Fruit fly (Drosophila melanogaster): Measurements from ENCODE around the gene Dysb.

dm6 chr3L:18828318-18828717, 39.3 kb upstream of the Dysb start:
- TF ChIP-seq ttk (optimal IDR thresholded peaks at IDR 0.05) = no peak
- no peak for TF ChIP-seq insv (optimal IDR thresholded peaks at IDR 0.05)
- no peak for TF ChIP-seq h (optimal IDR thresholded peaks at IDR 0.05)
- TF ChIP-seq Myc (optimal IDR thresholded peaks at IDR 0.05) = no peak
- TF ChIP-seq psq (optimal IDR thresholded peaks at IDR 0.05) = no peak
- TF ChIP-seq Sin3A (optimal IDR thresholded peaks at IDR 0.05) = no peak

All from Kc167 (cell line).